Worm (Caenorhabditis elegans): Measurements from ENCODE around the gene zim-3.

Gene zim-3

ce11 chrIV:10593570-10593969, 35.1 kb downstream of the zim-3 start, which contains the start of gene C43F9.7:
Gene C43F9.7 (minus strand): TSS chrIV:10593670.
- TF ChIP-seq snpc-4 (tag; optimal IDR thresholded peaks at IDR 0.05), result no peak

ce11 chrIV:10596505-10596904, 38.0 kb downstream of the zim-3 start, which contains the start of gene C43F9.11:
Gene C43F9.11 (plus strand): TSS chrIV:10596805.
- TF ChIP-seq aha-1 (tag) (no peak), hmg-1.1 (GFP tag; IDR thresholded peaks at IDR 0.05) (no peak), vab-7 (GFP tag; IDR thresholded peaks at IDR 0.05) (no peak), spr-1 (tag; optimal IDR thresholded peaks at IDR 0.05) (no peak), ztf-7 (tag; optimal IDR thresholded peaks at IDR 0.05) (no peak), snpc-1.2 (GFP tag; IDR thresholded peaks at IDR 0.05) (no peak), ces-1 (GFP tag; optimal IDR thresholded peaks at IDR 0.05) (no peak), T20F7.1 (GFP tag; optimal IDR thresholded peaks at IDR 0.05) (no peak), lin-1 (GFP tag; IDR thresholded peaks at IDR 0.05) (no peak), hlh-30 (tag; optimal IDR thresholded peaks at IDR 0.05; ENCODE audit: insufficient read depth) (no peak)

ce11 chrIV:10599983-10600382, 41.5 kb downstream of the zim-3 start, which contains the start of gene R09H10.1:
Gene R09H10.1 (plus strand): TSS chrIV:10600283.
- TF ChIP-seq arid-1 (GFP tag; conservative IDR thresholded peaks at IDR 0.05) (no peak), pha-4 (GFP tag; IDR thresholded peaks at IDR 0.05) (no peak), pha-4 (tag; optimal IDR thresholded peaks at IDR 0.05) (no peak), ces-1 (GFP tag; optimal IDR thresholded peaks at IDR 0.05) (no peak)

- no peak for TF ChIP-seq saeg-2 (GFP tag; IDR thresholded peaks at IDR 0.05)
- no peak for TF ChIP-seq ztf-11 (tag; optimal IDR thresholded peaks at IDR 0.05)
- TF ChIP-seq nhr-76 (tag; optimal IDR thresholded peaks at IDR 0.05), result no peak
- no peak for TF ChIP-seq T26A8.4 (GFP tag; IDR thresholded peaks at IDR 0.05)
- TF ChIP-seq lin-38 (GFP tag; IDR thresholded peaks at IDR 0.05), result no peak
- TF ChIP-seq mep-1 (tag; optimal IDR thresholded peaks at IDR 0.05), result no peak
- TF ChIP-seq nhr-28 (tag; optimal IDR thresholded peaks at IDR 0.05), result no peak
- no peak for TF ChIP-seq hlh-11 (tag; optimal IDR thresholded peaks at IDR 0.05)
Observed at ce11 chrIV:10602644-10603043, 44.1 kb downstream of the zim-3 start, which contains the start of gene R09H10.2. Gene R09H10.2 (plus strand): TSS chrIV:10602944.

- no peak for TF ChIP-seq daf-16 (GFP tag; optimal IDR thresholded peaks at IDR 0.05)
- peak; percentile 86 for TF ChIP-seq daf-16 (tag; optimal IDR thresholded peaks at IDR 0.05)
- TF ChIP-seq F37D6.2 (tag; optimal IDR thresholded peaks at IDR 0.05), result no peak
- TF ChIP-seq aha-1 (tag), result peak; percentile 45
- TF ChIP-seq mdl-1 (tag; optimal IDR thresholded peaks at IDR 0.05), result peak in 1 of 2 experiments; percentile 21
- peak; percentile 14 for TF ChIP-seq nhr-28 (tag; optimal IDR thresholded peaks at IDR 0.05)
- TF ChIP-seq T20F7.1 (GFP tag; optimal IDR thresholded peaks at IDR 0.05), result no peak
- no peak for TF ChIP-seq lin-29 (GFP tag; IDR thresholded peaks at IDR 0.05)
- no peak for TF ChIP-seq pqm-1 (tag; optimal IDR thresholded peaks at IDR 0.05)
- TF ChIP-seq lim-7 (GFP tag; IDR thresholded peaks at IDR 0.05), result no peak
Observed at ce11 chrIV:10606575-10607080, 48.1 kb downstream of the zim-3 start, which contains the start of gene R09H10.3. Gene R09H10.3 (plus strand): TSS chrIV:10607030.

ce11 chrIV:10608275-10608674, 49.8 kb downstream of the zim-3 start, which contains the start of gene R09H10.6:
Gene R09H10.6 (plus strand): TSS chrIV:10608575.
- TF ChIP-seq madf-5 (GFP tag; IDR thresholded peaks at IDR 0.05) (no peak), F49E8.2 (tag; optimal IDR thresholded peaks at IDR 0.05; ENCODE audit: borderline replicate concordance) (no peak), unc-62 (GFP tag; optimal IDR thresholded peaks at IDR 0.05 in 1 of 2) (peak in 1 of 2 experiments; percentile 63), unc-62 (tag; optimal IDR thresholded peaks at IDR 0.05) (no peak), ctbp-1 (GFP tag; IDR thresholded peaks at IDR 0.05) (no peak)

All from whole organism, L4 larva.